Worm (Caenorhabditis elegans): ENCODE results near the gene fbxb-55.

fbxb-55 gene

DNA sequence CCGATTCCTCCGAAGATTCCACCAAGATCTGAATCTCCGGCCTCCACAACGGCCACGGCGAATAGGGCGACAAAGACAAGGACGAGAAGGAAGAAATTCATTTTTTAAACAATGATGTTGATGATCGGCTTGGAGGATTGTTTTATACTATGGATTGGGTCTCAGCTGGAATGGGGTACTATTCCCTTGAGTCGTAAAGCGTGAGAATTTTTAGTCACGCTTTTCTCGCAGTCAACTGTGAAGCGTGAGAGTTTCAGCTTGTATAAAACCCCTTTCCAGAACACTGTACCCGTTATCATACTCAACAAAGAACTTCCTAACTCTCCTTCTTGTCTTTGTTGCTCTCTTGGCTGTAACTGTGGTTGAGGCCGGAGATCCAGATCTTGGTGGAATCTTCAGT is 45.9 kb downstream of the fbxb-55 start, which contains the start of gene F49F1.15:
Gene F49F1.15, minus strand, starts transcription at position 101 of the 400 bp plus-strand sequence.
- no peak for TF ChIP-seq blmp-1 (tag; optimal IDR thresholded peaks at IDR 0.05)

DNA sequence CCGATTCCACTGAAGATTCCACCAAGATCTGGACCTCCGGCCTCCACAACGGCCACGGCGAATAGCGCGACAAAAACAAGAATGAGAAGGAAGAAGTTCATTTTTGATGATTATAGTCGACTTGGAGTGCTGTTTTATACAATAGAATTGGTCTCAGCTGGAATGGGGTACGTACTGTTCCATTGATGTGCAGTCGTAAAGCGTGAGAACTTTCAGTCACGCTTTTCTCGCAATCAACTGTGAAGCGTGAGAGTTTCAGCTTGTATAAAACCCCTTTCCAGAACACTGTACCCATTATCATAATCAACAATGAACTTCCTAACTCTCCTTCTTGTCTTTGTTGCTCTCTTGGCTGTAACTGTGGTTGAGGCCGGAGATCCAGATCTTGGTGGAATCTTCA is 47.1 kb downstream of the fbxb-55 start, which contains the start of the genes F49F1.4 and F49F1.2:
Gene F49F1.4, minus strand, starts transcription at position 101 of the 400 bp plus-strand sequence.
Gene F49F1.2, plus strand, starts transcription at position 310 of the 400 bp plus-strand sequence.
- TF ChIP-seq zip-8 (tag; optimal IDR thresholded peaks at IDR 0.05) (no peak), ceh-83 (GFP tag; optimal IDR thresholded peaks at IDR 0.05) (no peak), ces-1 (GFP tag; optimal IDR thresholded peaks at IDR 0.05) (no peak), ceh-43 (GFP tag; optimal IDR thresholded peaks at IDR 0.05) (no peak), mep-1 (tag; optimal IDR thresholded peaks at IDR 0.05) (no peak), snpc-4 (tag; optimal IDR thresholded peaks at IDR 0.05) (no peak), lin-32 (GFP tag; optimal IDR thresholded peaks at IDR 0.05) (no peak), pha-4 (tag; optimal IDR thresholded peaks at IDR 0.05) (no peak), unc-62 (GFP tag; optimal IDR thresholded peaks at IDR 0.05) (no peak), lsy-2 (tag; optimal IDR thresholded peaks at IDR 0.05) (no peak), M03D4.4 (tag; optimal IDR thresholded peaks at IDR 0.05) (no peak)

DNA sequence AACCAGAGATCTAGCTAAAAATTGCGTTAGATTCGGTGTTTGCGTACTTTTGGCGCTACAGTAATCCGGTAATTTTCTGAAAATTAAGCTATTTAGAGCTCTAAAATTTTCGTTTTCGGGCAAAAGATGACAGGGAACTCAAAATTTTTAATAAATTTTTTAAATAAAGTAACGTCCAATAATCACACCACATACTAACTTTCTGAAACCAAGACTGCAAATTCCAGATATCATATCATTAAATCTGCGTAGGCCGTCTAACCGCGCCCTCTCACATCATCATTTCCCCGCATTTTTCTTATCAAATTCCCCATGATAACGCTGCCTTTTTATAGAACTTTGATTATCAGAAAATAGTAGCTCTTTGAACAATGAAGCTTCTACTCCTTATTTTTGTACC is 48.9 kb downstream of the fbxb-55 start, which contains the start of gene drd-50:
Gene drd-50, plus strand, starts transcription at position 301 of the 400 bp plus-strand sequence.
- TF ChIP-seq nhr-237 (tag; optimal IDR thresholded peaks at IDR 0.05) (no peak), lin-32 (GFP tag; optimal IDR thresholded peaks at IDR 0.05) (no peak), mls-2 (tag; optimal IDR thresholded peaks at IDR 0.05) (no peak), ceh-39 (tag; optimal IDR thresholded peaks at IDR 0.05) (no peak), elt-3 (tag; optimal IDR thresholded peaks at IDR 0.05) (no peak), ceh-83 (GFP tag; optimal IDR thresholded peaks at IDR 0.05) (no peak)
